Worm (Caenorhabditis elegans) whole organism, late embryonic: ENCODE data around the gene mam-1.

ENCODE experiments used
- C38D4.7 ChIP-seq: fragments of 200-800 bp; sonication (Bioruptor generic); optimal IDR thresholded peaks from 2 replicates; lab custom pipeline; 2018; ENCODE audit warnings: mild to moderate bottlenecking, missing genetic modification characterization, moderate library complexity, missing compliant biosample characterization
- ahr-1 ChIP-seq: sonication (generic microtip); optimal IDR thresholded peaks from 2 replicates; lab custom pipeline; 2016; ENCODE audit warnings: missing genetic modification characterization, missing compliant biosample characterization
- elt-4 ChIP-seq: sonication (generic microtip); optimal IDR thresholded peaks from 2 replicates; lab custom pipeline; 2016; ENCODE audit warnings: missing genetic modification characterization, missing compliant biosample characterization
- ets-4 ChIP-seq: sonication (generic microtip); optimal IDR thresholded peaks from 2 replicates; lab custom pipeline; 2016; ENCODE audit warnings: missing genetic modification characterization, missing compliant biosample characterization
- fax-1 ChIP-seq: sonication (generic microtip); optimal IDR thresholded peaks from 2 replicates; lab custom pipeline; 2016; ENCODE audit warnings: missing genotype, missing genetic modification characterization, missing compliant biosample characterization
- hlh-13 ChIP-seq: fragments of 200-800 bp; sonication (Bioruptor generic); optimal IDR thresholded peaks from 2 replicates; lab custom pipeline; 2018; ENCODE audit warnings: mild to moderate bottlenecking, missing genetic modification characterization, missing compliant biosample characterization
- hlh-30 ChIP-seq: sonication (generic microtip); optimal IDR thresholded peaks from 2 replicates; lab custom pipeline; 2017; ENCODE audit warnings: antibody characterized with exemption, missing genetic modification characterization, missing compliant biosample characterization; ENCODE audit not compliant: insufficient read depth
- nfya-1 ChIP-seq: sonication (generic microtip); optimal IDR thresholded peaks from 2 replicates; lab custom pipeline; 2017; ENCODE audit warnings: missing genetic modification characterization, mild to moderate bottlenecking, missing compliant biosample characterization, antibody characterized with exemption, moderate library complexity
- pat-9 ChIP-seq: fragments of 200-800 bp; sonication (Bioruptor generic); optimal IDR thresholded peaks from 2 replicates; lab custom pipeline; 2018; ENCODE audit warnings: mild to moderate bottlenecking, missing genetic modification characterization, moderate library complexity, missing compliant biosample characterization
- pha-4 ChIP-seq: fragments of 150-350 bp; optimal IDR thresholded peaks from 2 replicates; lab custom pipeline; 2018; ENCODE audit warnings: missing biosample characterization, missing genetic modification reagents, missing genetic modification characterization
- rnt-1 ChIP-seq: sonication (generic microtip); optimal IDR thresholded peaks from 2 replicates; lab custom pipeline; 2016; ENCODE audit warnings: missing genetic modification characterization, missing compliant biosample characterization
- sox-4 ChIP-seq: sonication (generic microtip); optimal IDR thresholded peaks from 2 replicates; lab custom pipeline; 2017; ENCODE audit warnings: mild to moderate bottlenecking, missing genetic modification characterization, inconsistent platforms, missing compliant biosample characterization
- unc-42 ChIP-seq: sonication (generic microtip); optimal IDR thresholded peaks from 2 replicates; lab custom pipeline; 2016; ENCODE audit warnings: missing genotype, missing genetic modification characterization, missing compliant biosample characterization

mam-1 gene

DNA sequence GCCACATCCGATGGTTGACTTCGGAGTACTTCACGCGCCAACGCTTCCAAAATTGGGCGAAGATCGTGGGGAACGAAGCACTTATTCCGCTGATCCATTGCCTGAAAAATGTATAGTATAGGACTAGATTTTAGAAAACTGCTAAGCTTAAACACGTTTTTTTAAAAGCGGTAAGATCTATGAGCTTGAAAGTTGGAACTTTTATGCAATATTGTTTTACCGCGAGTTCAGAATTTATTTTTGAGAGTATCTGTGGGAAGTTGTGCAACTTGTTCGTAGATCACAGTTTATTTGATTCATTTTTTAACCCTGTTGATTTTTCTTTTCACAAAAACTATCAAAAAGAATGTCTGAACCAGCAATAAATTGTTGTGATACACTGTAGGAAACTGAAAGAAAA lies 46.8 kb downstream of the mam-1 start, which contains the start of gene F39H12.3:
Gene F39H12.3 (minus strand): TSS at position 101 of the 400 bp plus-strand sequence.
- no peak for TF ChIP-seq unc-42
- no peak for TF ChIP-seq ahr-1 (tag; lab: Kevin White, UChicago)
- TF ChIP-seq pat-9: no peak
- TF ChIP-seq hlh-30 (tag; lab: Kevin White, UChicago): no peak
- no peak for TF ChIP-seq hlh-13

ce11 chrX:834478-834877 lies 53.7 kb downstream of the mam-1 start, which contains the start of gene F39H12.1:
Gene F39H12.1, plus strand, starts transcription at chrX:834778.
- TF ChIP-seq sox-4 (tag; lab: Kevin White, UChicago) (no peak), pha-4 (no peak), rnt-1 (tag; lab: Kevin White, UChicago) (no peak), elt-4 (tag; lab: Kevin White, UChicago) (no peak), fax-1 (tag; lab: Kevin White, UChicago) (no peak), C38D4.7 (GFP tag; lab: Kevin White, UChicago) (no peak), ets-4 (no peak), nfya-1 (tag; lab: Kevin White, UChicago) (no peak)
